Fruit fly (Drosophila melanogaster) whole organism, wandering third instar larva: ENCODE results near the gene CG9727.

ENCODE experiments used
- CG32264 ChIP-seq: fragments of 200-800 bp; sonication (Bioruptor generic); optimal IDR thresholded peaks from 2 replicates; lab custom pipeline; 2016; ENCODE audit warnings: missing biosample characterization, missing genetic modification characterization
- CG9705 ChIP-seq: fragments of 200-800 bp; sonication (Bioruptor generic); optimal IDR thresholded peaks from 2 replicates; lab custom pipeline; 2018; ENCODE audit warnings: missing biosample characterization, mild to moderate bottlenecking, missing genetic modification characterization
- Dfd ChIP-seq: fragments of >200 bp; optimal IDR thresholded peaks from 2 replicates; lab custom pipeline; 2017; ENCODE audit warnings: missing biosample characterization, missing genetic modification characterization
- Dif ChIP-seq: fragments of 200-275, 200-300 bp; sonication (Bioruptor generic); optimal IDR thresholded peaks from 2 replicates; lab custom pipeline; 2018; ENCODE audit warnings: missing biosample characterization, missing genetic modification characterization; ENCODE audit not compliant: partially characterized antibody
- GATAd ChIP-seq: sonication (Bioruptor generic); optimal IDR thresholded peaks from 2 replicates; lab custom pipeline; 2016; ENCODE audit warnings: missing biosample characterization, missing genetic modification characterization
- HLH106 ChIP-seq: fragments of 200-800 bp; optimal IDR thresholded peaks from 3 replicates; lab custom pipeline; 2019; ENCODE audit warnings: missing biosample characterization, mild to moderate bottlenecking, missing genetic modification characterization, moderate library complexity
- Hnf4 ChIP-seq: fragments of 200-800 bp; sonication (Bioruptor generic); optimal IDR thresholded peaks from 2 replicates; lab custom pipeline; 2016; ENCODE audit warnings: missing biosample characterization, mild to moderate bottlenecking, missing genetic modification characterization
- Hr78 ChIP-seq: fragments of >200 bp; optimal IDR thresholded peaks from 2 replicates; lab custom pipeline; 2017; ENCODE audit warnings: missing biosample characterization, missing genetic modification characterization
- Hr83 ChIP-seq: fragments of 200-300 bp; sonication (Bioruptor generic); optimal IDR thresholded peaks from 2 replicates; lab custom pipeline; 2016; ENCODE audit warnings: missing biosample characterization, mild to moderate bottlenecking, missing genetic modification characterization, moderate library complexity; ENCODE audit not compliant: poor library complexity, severe bottlenecking
- Jra ChIP-seq: sonication (Bioruptor generic); optimal IDR thresholded peaks from 2 replicates; lab custom pipeline; 2016; ENCODE audit warnings: missing biosample characterization, missing genetic modification characterization
- Mio ChIP-seq: sonication (Bioruptor generic); optimal IDR thresholded peaks from 2 replicates; lab custom pipeline; 2016; ENCODE audit warnings: missing biosample characterization, missing genetic modification characterization
- Myc ChIP-seq: fragments of >200 bp; optimal IDR thresholded peaks from 2 replicates; lab custom pipeline; 2017
- N ChIP-seq: fragments of >200 bp; optimal IDR thresholded peaks from 2 replicates; lab custom pipeline; 2018; ENCODE audit warnings: missing biosample characterization, missing external identifiers, missing genetic modification characterization
- OdsH ChIP-seq: fragments of 200-800 bp; sonication (Bioruptor generic); optimal IDR thresholded peaks from 2 replicates; lab custom pipeline; 2016; ENCODE audit warnings: missing biosample characterization, mild to moderate bottlenecking, missing genetic modification characterization
- Rel ChIP-seq, 2 experiments: fragments of 200-800 bp; sonication (Bioruptor generic) in 1 of 2; optimal IDR thresholded peaks; 2 replicates in 1 of 2; 3 replicates in 1 of 2; lab custom pipeline; 2016 to 2019; ENCODE audit warnings: mild to moderate bottlenecking in 2 of 2, missing biosample characterization in 2 of 2, missing genetic modification characterization in 2 of 2, moderate library complexity in 1 of 2
- Sp1 ChIP-seq: fragments of 200-800 bp; sonication (Bioruptor generic); optimal IDR thresholded peaks from 3 replicates; lab custom pipeline; 2019; ENCODE audit warnings: missing biosample characterization, mild to moderate bottlenecking, missing genetic modification characterization, moderate library complexity
- Vsx2 ChIP-seq: fragments of 200-300, 225-300 bp; sonication (Bioruptor generic); optimal IDR thresholded peaks from 2 replicates; lab custom pipeline; 2018; ENCODE audit warnings: missing biosample characterization, missing genetic modification characterization; ENCODE audit not compliant: partially characterized antibody
- br ChIP-seq: fragments of 200-800 bp; sonication (Bioruptor generic); optimal IDR thresholded peaks from 2 replicates; lab custom pipeline; 2016; ENCODE audit warnings: missing biosample characterization, missing genetic modification characterization
- brk ChIP-seq: fragments of 200-800 bp; sonication (Bioruptor generic); optimal IDR thresholded peaks from 2 replicates; lab custom pipeline; 2016; ENCODE audit warnings: missing biosample characterization, mild to moderate bottlenecking, missing genetic modification characterization
- dl ChIP-seq, 2 experiments: fragments of 175-275, 200-275 bp in 1 of 2; fragments of 200-275 bp in 1 of 2; sonication (Bioruptor generic); optimal IDR thresholded peaks; lab custom pipeline; 2018; ENCODE audit warnings: mild to moderate bottlenecking in 2 of 2, missing biosample characterization in 2 of 2, missing genetic modification characterization in 2 of 2, moderate library complexity in 2 of 2; ENCODE audit not compliant: partially characterized antibody in 2 of 2, insufficient read depth in 1 of 2
- dmrt93B ChIP-seq: fragments of 200-800 bp; sonication (Bioruptor generic); optimal IDR thresholded peaks from 2 replicates; lab custom pipeline; 2018; ENCODE audit warnings: missing biosample characterization, mild to moderate bottlenecking, missing genetic modification characterization
- ey ChIP-seq: fragments of 200-800 bp; sonication (Bioruptor generic); optimal IDR thresholded peaks from 2 replicates; lab custom pipeline; 2016; ENCODE audit warnings: missing biosample characterization, missing genetic modification characterization
- foxo ChIP-seq, 2 experiments: fragments of 200-800 bp; sonication (Bioruptor generic); optimal IDR thresholded peaks; 2 replicates in 1 of 2; 3 replicates in 1 of 2; lab custom pipeline; 2016 to 2017; ENCODE audit warnings: missing biosample characterization in 2 of 2, missing genetic modification characterization in 2 of 2
- fru ChIP-seq: fragments of 200-800 bp; sonication (Bioruptor generic); optimal IDR thresholded peaks from 3 replicates; lab custom pipeline; 2016; ENCODE audit warnings: missing biosample characterization, mild to moderate bottlenecking, missing genetic modification characterization
- h ChIP-seq: fragments of 200-800 bp; sonication (Bioruptor generic); optimal IDR thresholded peaks from 3 replicates; lab custom pipeline; 2016; ENCODE audit warnings: missing biosample characterization, mild to moderate bottlenecking, missing genetic modification characterization
- jim ChIP-seq: fragments of 175-275, 200-325 bp; sonication (Bioruptor generic); optimal IDR thresholded peaks from 2 replicates; lab custom pipeline; 2016; ENCODE audit warnings: missing biosample characterization, mild to moderate bottlenecking, missing genetic modification characterization
- lola ChIP-seq: fragments of >200 bp; optimal IDR thresholded peaks from 2 replicates; lab custom pipeline; 2017; ENCODE audit warnings: missing biosample characterization, missing genetic modification characterization
- pan ChIP-seq: fragments of >200 bp; optimal IDR thresholded peaks from 2 replicates; lab custom pipeline; 2017
- psq ChIP-seq: fragments of 200-800 bp; sonication (Bioruptor generic); optimal IDR thresholded peaks from 3 replicates; lab custom pipeline; 2017; ENCODE audit warnings: missing biosample characterization, mild to moderate bottlenecking, missing genetic modification characterization, moderate library complexity
- rgr ChIP-seq: fragments of 200-800 bp; sonication (Bioruptor generic); optimal IDR thresholded peaks from 3 replicates; lab custom pipeline; 2016; ENCODE audit warnings: missing biosample characterization, mild to moderate bottlenecking, missing genetic modification characterization
- sage ChIP-seq: fragments of 200-800 bp; sonication (Bioruptor generic); optimal IDR thresholded peaks from 2 replicates; lab custom pipeline; 2016; ENCODE audit warnings: missing biosample characterization, mild to moderate bottlenecking, missing genetic modification characterization
- sv ChIP-seq: fragments of 200-800 bp; sonication (Bioruptor generic); optimal IDR thresholded peaks from 3 replicates; lab custom pipeline; 2016; ENCODE audit warnings: missing biosample characterization, missing genetic modification characterization
- tai ChIP-seq: sonication (Bioruptor generic); optimal IDR thresholded peaks from 2 replicates; lab custom pipeline; 2016; ENCODE audit warnings: missing biosample characterization, missing genetic modification characterization
- usp ChIP-seq: fragments of >200 bp; optimal IDR thresholded peaks from 2 replicates; lab custom pipeline; 2017; ENCODE audit warnings: missing biosample characterization, missing genetic modification characterization
- woc ChIP-seq: sonication (Bioruptor generic); optimal IDR thresholded peaks from 2 replicates; lab custom pipeline; 2016; ENCODE audit warnings: missing biosample characterization, mild to moderate bottlenecking, missing genetic modification characterization

The CG9727 gene

DNA sequence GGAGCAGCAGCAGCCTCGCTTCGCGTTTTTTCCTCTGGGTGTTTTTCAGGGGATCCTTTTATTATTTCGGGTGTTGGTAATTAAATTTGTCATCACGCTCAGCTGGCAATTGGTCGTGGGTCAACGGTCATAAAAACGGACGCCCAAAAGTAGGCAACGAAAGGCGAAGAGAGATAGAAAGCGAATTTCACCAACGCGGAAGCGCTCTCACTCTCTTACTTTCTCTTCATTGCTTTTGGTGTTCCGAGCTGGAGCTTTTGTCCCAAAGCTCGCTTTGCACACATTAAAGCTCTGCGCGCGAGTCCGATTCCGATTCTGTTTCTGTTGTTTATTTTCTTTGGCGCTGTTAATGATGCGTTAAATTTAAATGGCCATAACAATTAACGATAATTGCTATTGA is 18.0 kb upstream of the CG9727 start:
- TF ChIP-seq Dif (peak; percentile 31), jim (GFP tag; lab: Kevin White, UChicago) (no peak)

DNA sequence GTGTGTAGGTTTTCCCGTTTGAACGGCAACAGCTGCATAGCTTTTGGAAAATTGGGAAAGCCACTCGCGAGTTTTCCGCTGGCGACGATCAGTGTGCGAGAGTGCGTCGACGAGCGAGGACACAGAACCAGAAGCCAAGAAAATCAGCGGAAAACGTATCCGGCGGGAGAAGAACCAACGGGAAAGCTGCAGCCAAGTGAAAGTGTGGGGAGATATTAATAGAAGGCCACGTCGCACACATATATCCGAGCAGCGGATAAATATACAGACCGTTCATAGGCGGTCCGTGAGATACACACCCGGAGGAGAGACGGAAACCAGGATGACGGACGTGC is 11.8 kb upstream of the CG9727 start, which contains the start of gene Neurochondrin:
Neurochondrin (plus strand) TSS at position 87 of the 335 bp plus-strand sequence.
- TF ChIP-seq dmrt93B = no peak
- TF ChIP-seq Sp1 (GFP tag; lab: Kevin White, UChicago) = no peak

DNA sequence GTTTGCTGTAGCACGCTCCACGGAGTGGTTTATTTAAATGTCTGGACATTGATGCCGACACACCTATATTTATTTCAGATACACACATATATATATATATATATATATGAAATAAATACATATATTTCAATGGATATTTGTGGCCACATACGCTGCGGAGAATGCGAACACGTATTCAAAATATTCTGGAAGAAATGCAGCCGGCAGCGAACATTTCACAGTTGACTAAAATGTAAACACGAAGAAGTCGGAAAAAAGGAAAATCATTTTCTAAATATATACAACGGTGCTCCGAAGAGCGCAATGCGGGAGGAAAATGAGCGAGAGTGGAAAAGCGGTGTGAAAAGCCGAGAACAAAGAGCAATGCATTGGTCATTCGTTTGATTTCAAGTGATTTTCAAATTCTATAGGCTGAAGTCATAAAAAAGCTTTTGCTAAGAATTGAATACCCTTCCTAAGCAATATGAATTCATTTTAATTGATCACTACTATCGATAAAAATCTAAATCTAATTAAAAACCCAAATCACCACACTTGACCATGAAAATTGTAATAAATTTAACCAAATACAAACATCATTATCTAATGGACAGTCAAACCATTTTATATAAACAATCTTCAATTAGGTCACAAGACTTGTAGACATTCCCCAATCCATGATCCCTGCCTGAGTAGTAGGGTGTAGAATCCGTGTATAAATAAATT is 11.3 kb upstream of the CG9727 start:
- TF ChIP-seq rgr (GFP tag; lab: Kevin White, UChicago) = peak; percentile 0
- TF ChIP-seq Dfd (GFP tag; lab: Kevin White, UChicago) = no peak

DNA sequence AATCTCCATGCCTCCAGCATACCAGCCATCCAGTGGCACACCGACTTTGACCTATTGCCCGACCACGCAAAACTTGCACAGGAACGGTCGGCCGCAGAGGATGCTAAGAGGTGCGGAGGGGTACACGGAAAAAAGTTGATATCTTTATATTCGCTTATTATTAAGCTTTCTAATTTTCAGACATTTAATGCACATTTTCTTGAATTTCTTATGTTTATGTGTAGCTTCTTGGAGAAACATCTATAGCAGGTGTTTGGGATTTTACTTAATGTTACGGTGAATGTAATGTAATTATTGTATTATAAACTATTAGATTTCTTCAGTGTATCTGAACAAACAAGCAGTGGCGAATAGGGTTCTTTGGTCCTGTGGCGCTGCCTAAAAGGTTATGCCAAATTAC is 6.5 kb upstream of the CG9727 start:
- TF ChIP-seq h (GFP tag; lab: Kevin White, UChicago) (no peak), dl (GFP tag; optimal IDR thresholded peaks at IDR 0.05; lab: Kevin White, UChicago; ENCODE audit: insufficient read depth in 1 of 2, partially characterized antibody in 2 of 2) (no peak), lola (GFP tag; lab: Kevin White, UChicago) (no peak), dmrt93B (no peak), tai (GFP tag; lab: Kevin White, UChicago) (no peak), N (GFP tag; lab: Kevin White, UChicago) (no peak), OdsH (GFP tag; lab: Kevin White, UChicago) (no peak), usp (GFP tag; lab: Kevin White, UChicago) (no peak), rgr (GFP tag; lab: Kevin White, UChicago) (no peak), sv (GFP tag; lab: Kevin White, UChicago) (no peak), br (no peak), sage (no peak), Hr83 (GFP tag; lab: Kevin White, UChicago) (no peak), CG9705 (GFP tag; lab: Kevin White, UChicago) (no peak), psq (GFP tag; lab: Kevin White, UChicago) (no peak), brk (GFP tag; lab: Kevin White, UChicago) (no peak), HLH106 (tag; lab: Kevin White, UChicago) (no peak), Jra (GFP tag; lab: Kevin White, UChicago) (no peak), Myc (no peak)

DNA sequence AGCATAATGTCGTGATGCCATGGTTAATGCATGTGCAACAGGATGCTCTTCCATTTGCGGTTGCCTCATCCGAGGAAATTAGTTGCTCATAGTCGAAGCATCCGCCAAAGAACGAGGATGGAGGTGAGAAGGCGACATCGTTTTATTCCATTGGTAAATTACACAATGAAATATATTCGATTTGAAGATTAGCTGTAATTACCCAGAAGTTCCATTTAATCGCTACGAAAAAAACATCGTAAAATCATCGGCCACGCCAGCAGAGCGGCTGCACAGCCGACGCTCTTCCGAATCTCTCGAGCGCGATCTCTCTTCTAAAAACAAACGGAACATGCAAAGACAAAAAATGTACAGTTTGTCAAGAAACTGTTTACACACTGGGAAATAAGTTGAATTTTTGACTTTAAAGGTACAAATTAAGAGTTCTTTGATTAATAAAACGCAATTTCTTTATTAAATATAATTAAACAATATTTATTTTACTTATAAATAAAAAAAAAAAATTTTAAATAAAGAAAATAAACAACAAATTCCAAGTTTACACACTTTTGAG is 4.2 kb upstream of the CG9727 start:
- TF ChIP-seq HLH106 (tag; lab: Kevin White, UChicago) (no peak), Sp1 (GFP tag; lab: Kevin White, UChicago) (no peak), h (GFP tag; lab: Kevin White, UChicago) (no peak), woc (GFP tag; lab: Kevin White, UChicago) (no peak), Vsx2 (GFP tag; lab: Kevin White, UChicago) (no peak)

DNA sequence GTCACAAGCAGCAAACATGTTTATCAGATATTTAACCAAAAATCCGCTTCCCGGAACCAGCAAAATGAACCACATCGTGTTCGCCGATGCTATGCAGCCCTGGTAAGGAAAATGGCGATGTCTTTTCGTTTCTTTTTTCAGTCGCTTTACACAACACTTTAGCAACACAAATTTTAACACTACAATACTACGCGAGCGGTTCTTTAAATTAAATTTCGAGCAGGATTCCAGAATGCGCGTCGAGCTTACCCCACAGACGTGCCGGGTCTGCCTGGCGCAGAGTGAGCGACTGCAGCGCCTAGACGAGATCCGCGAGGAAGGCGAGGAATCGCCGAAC is 547 bp upstream of the CG9727 start, which contains the start of gene Zif:
Zif (plus strand) TSS at position 34 of the 337 bp plus-strand sequence.
- peak; percentile 29 for TF ChIP-seq psq (GFP tag; lab: Kevin White, UChicago)
- peak; percentile 62 for TF ChIP-seq woc (GFP tag; lab: Kevin White, UChicago)
- TF ChIP-seq Rel (GFP tag; optimal IDR thresholded peaks at IDR 0.05; lab: Kevin White, UChicago) = no peak
- TF ChIP-seq Rel (tag; optimal IDR thresholded peaks at IDR 0.05; lab: Kevin White, UChicago) = peak; percentile 4
- no peak for TF ChIP-seq Dfd (GFP tag; lab: Kevin White, UChicago)
- TF ChIP-seq Mio (GFP tag; lab: Kevin White, UChicago) = peak; percentile 23
- TF ChIP-seq OdsH (GFP tag; lab: Kevin White, UChicago) = peak; percentile 37
- TF ChIP-seq sv (GFP tag; lab: Kevin White, UChicago) = peak; percentile 31
- peak in 1 of 2 experiments; percentile 67 for TF ChIP-seq foxo (GFP tag; optimal IDR thresholded peaks at IDR 0.05; lab: Kevin White, UChicago)
- TF ChIP-seq Sp1 (GFP tag; lab: Kevin White, UChicago) = no peak
- TF ChIP-seq CG9705 (GFP tag; lab: Kevin White, UChicago) = peak; percentile 10
- no peak for TF ChIP-seq brk (GFP tag; lab: Kevin White, UChicago)
- no peak for TF ChIP-seq dl (GFP tag; optimal IDR thresholded peaks at IDR 0.05; lab: Kevin White, UChicago; ENCODE audit: insufficient read depth in 1 of 2, partially characterized antibody in 2 of 2)
- no peak for TF ChIP-seq br
- TF ChIP-seq ey (GFP tag; lab: Kevin White, UChicago) = peak; percentile 27
- no peak for TF ChIP-seq GATAd (GFP tag; lab: Kevin White, UChicago)
- peak; percentile 70 for TF ChIP-seq jim (GFP tag; lab: Kevin White, UChicago)
- peak; percentile 43 for TF ChIP-seq fru (GFP tag; lab: Kevin White, UChicago)
- peak; percentile 24 for TF ChIP-seq sage
- TF ChIP-seq pan (lab: Kevin White, UChicago) = no peak
- TF ChIP-seq dmrt93B = no peak
- TF ChIP-seq Vsx2 (GFP tag; lab: Kevin White, UChicago) = no peak
- peak; percentile 64 for TF ChIP-seq rgr (GFP tag; lab: Kevin White, UChicago)
- peak; percentile 48 for TF ChIP-seq HLH106 (tag; lab: Kevin White, UChicago)
- no peak for TF ChIP-seq Myc
- TF ChIP-seq N (GFP tag; lab: Kevin White, UChicago) = no peak
- peak; percentile 38 for TF ChIP-seq CG32264 (GFP tag; lab: Kevin White, UChicago)
- TF ChIP-seq Dif = no peak
- TF ChIP-seq Hnf4 (GFP tag; lab: Kevin White, UChicago) = no peak
- TF ChIP-seq Hr78 (GFP tag; lab: Kevin White, UChicago) = no peak
- TF ChIP-seq usp (GFP tag; lab: Kevin White, UChicago) = no peak
- no peak for TF ChIP-seq Jra (GFP tag; lab: Kevin White, UChicago)
